Fruit fly (Drosophila melanogaster) whole organism, embryonic: ENCODE measurements around the gene CG13074.
A peak's percentile ranks its signal among the peaks of the same experiment; 100 is the strongest.

Source experiments
- Asciz ChIP-seq: fragments of 200-800 bp; sonication (Bioruptor generic); optimal IDR thresholded peaks from 2 replicates; lab custom pipeline; 2017; ENCODE audit warnings: missing biosample characterization, mild to moderate bottlenecking, missing genetic modification characterization, missing genetic modification reagents
- CG18011 ChIP-seq: fragments of 200-800 bp; sonication (Bioruptor generic); optimal IDR thresholded peaks from 2 replicates; lab custom pipeline; 2017; ENCODE audit warnings: missing biosample characterization, missing genetic modification characterization, mild to moderate bottlenecking, moderate library complexity, missing genotype
- CG2678 ChIP-seq: fragments of 200-800 bp; sonication (Bioruptor generic); optimal IDR thresholded peaks from 3 replicates; lab custom pipeline; 2019; ENCODE audit warnings: missing biosample characterization, mild to moderate bottlenecking, missing genetic modification characterization, moderate library complexity
- CG31441 ChIP-seq: fragments of 200-800 bp; sonication (Bioruptor generic); IDR thresholded peaks from 2 replicates; pipeline ENCODE4 v1.3.6; 2022; ENCODE audit warnings: missing biosample characterization, missing genetic modification characterization
- CG3163 ChIP-seq: fragments of 200-800 bp; sonication (Bioruptor generic); optimal IDR thresholded peaks from 3 replicates; lab custom pipeline; 2016; ENCODE audit warnings: missing biosample characterization, missing genetic modification characterization
- CG4617 ChIP-seq: fragments of 200-800 bp; sonication (Bioruptor generic); optimal IDR thresholded peaks from 3 replicates; lab custom pipeline; 2016; ENCODE audit warnings: missing biosample characterization, missing genetic modification characterization, borderline replicate concordance
- CG6654 ChIP-seq: fragments of 200-800 bp; sonication (Bioruptor generic); optimal IDR thresholded peaks from 2 replicates; lab custom pipeline; 2017; ENCODE audit warnings: missing biosample characterization, mild to moderate bottlenecking, missing genetic modification characterization
- CG8388 ChIP-seq: fragments of 200-800 bp; sonication (Bioruptor generic); optimal IDR thresholded peaks from 2 replicates; lab custom pipeline; 2019; ENCODE audit warnings: missing biosample characterization, mild to moderate bottlenecking, missing genetic modification characterization, moderate library complexity
- CG8924 ChIP-seq: fragments of 200-800 bp; optimal IDR thresholded peaks from 3 replicates; lab custom pipeline; 2019; ENCODE audit warnings: missing biosample characterization, mild to moderate bottlenecking, missing genetic modification characterization, moderate library complexity
- CG9437 ChIP-seq: fragments of 200-800 bp; sonication (Bioruptor generic); optimal IDR thresholded peaks from 2 replicates; lab custom pipeline; 2018; ENCODE audit warnings: missing biosample characterization, mild to moderate bottlenecking, missing genetic modification characterization
- Dad ChIP-seq: fragments of 200-800 bp; sonication (Bioruptor generic); optimal IDR thresholded peaks from 3 replicates; lab custom pipeline; 2016; ENCODE audit warnings: missing biosample characterization, missing genetic modification characterization
- Dbx ChIP-seq: fragments of 200-800 bp; sonication (Bioruptor generic); IDR thresholded peaks from 3 replicates; pipeline ENCODE4 v1.3.6; 2022; ENCODE audit warnings: missing biosample characterization, missing genetic modification characterization
- Dll ChIP-seq: fragments of 200-800 bp; sonication (Bioruptor generic); IDR thresholded peaks from 4 replicates; pipeline ENCODE4 v1.3.6; 2022; ENCODE audit warnings: missing biosample characterization, missing genetic modification characterization; ENCODE audit not compliant: partially characterized antibody
- ERR ChIP-seq: fragments of 200-800 bp; sonication (Bioruptor generic); optimal IDR thresholded peaks from 2 replicates; lab custom pipeline; 2016; ENCODE audit warnings: missing biosample characterization, missing genetic modification characterization
- HLH3B ChIP-seq: fragments of 200-800 bp; sonication (Bioruptor generic); IDR thresholded peaks from 2 replicates; pipeline ENCODE4 v1.3.6; 2022; ENCODE audit warnings: missing biosample characterization, missing genetic modification characterization
- Hey ChIP-seq: fragments of 200-800 bp; sonication (Bioruptor generic); optimal IDR thresholded peaks from 3 replicates; lab custom pipeline; 2018; ENCODE audit warnings: missing biosample characterization, mild to moderate bottlenecking, missing genetic modification characterization
- Hr3 ChIP-seq: fragments of 200-800 bp; sonication (Bioruptor generic); optimal IDR thresholded peaks from 3 replicates; lab custom pipeline; 2016; ENCODE audit warnings: missing biosample characterization, missing genetic modification characterization
- Hr39 ChIP-seq: fragments of >200 bp; optimal IDR thresholded peaks from 2 replicates; lab custom pipeline; 2017
- Hr78 ChIP-seq, 2 experiments: fragments of 200-800 bp in 1 of 2; fragments of >200 bp in 1 of 2; sonication (Bioruptor generic) in 1 of 2; optimal IDR thresholded peaks; 2 replicates each; lab custom pipeline; 2017 to 2019; ENCODE audit warnings: missing biosample characterization in 2 of 2, missing genetic modification characterization in 2 of 2, mild to moderate bottlenecking in 1 of 2, moderate library complexity in 1 of 2
- Kr ChIP-seq: fragments of 200-800 bp; sonication (Bioruptor generic); optimal IDR thresholded peaks from 2 replicates; lab custom pipeline; 2017; ENCODE audit warnings: missing biosample characterization, mild to moderate bottlenecking, missing genetic modification characterization
- MESR4 ChIP-seq: fragments of 200-800 bp; sonication (Bioruptor generic); optimal IDR thresholded peaks from 2 replicates; lab custom pipeline; 2018; ENCODE audit warnings: missing biosample characterization, mild to moderate bottlenecking, missing genetic modification characterization, moderate library complexity
- MTF-1 ChIP-seq: fragments of 200-800 bp; sonication (Bioruptor generic); optimal IDR thresholded peaks from 2 replicates; lab custom pipeline; 2018; ENCODE audit warnings: missing biosample characterization, mild to moderate bottlenecking, missing genetic modification characterization, borderline replicate concordance
- Meics ChIP-seq: fragments of 200-800 bp; sonication (Bioruptor generic); optimal IDR thresholded peaks from 2 replicates; lab custom pipeline; 2017; ENCODE audit warnings: missing biosample characterization, mild to moderate bottlenecking, missing genetic modification characterization
- Pdp1 ChIP-seq, 2 experiments: fragments of 200-800 bp; sonication (Bioruptor generic); optimal IDR thresholded peaks; 3 replicates each; lab custom pipeline; 2016; ENCODE audit warnings: missing biosample characterization in 2 of 2, missing genetic modification characterization in 2 of 2, mild to moderate bottlenecking in 1 of 2, moderate library complexity in 1 of 2
- Ravus ChIP-seq: fragments of 200-800 bp; sonication (Bioruptor generic); IDR thresholded peaks from 2 replicates; pipeline ENCODE4 v1.3.6; 2022; ENCODE audit warnings: missing biosample characterization, missing genetic modification characterization
- Scr ChIP-seq: fragments of 200-800 bp; sonication (Bioruptor generic); IDR thresholded peaks from 2 replicates; pipeline ENCODE4 v1.3.6; 2022; ENCODE audit warnings: missing biosample characterization, missing genetic modification characterization; ENCODE audit not compliant: partially characterized antibody
- TFAM ChIP-seq: fragments of 200-800 bp; sonication (Bioruptor generic); optimal IDR thresholded peaks from 2 replicates; lab custom pipeline; 2017; ENCODE audit warnings: missing biosample characterization, missing genetic modification characterization, inconsistent platforms
- ac ChIP-seq: fragments of 200-800 bp; sonication (Bioruptor generic); optimal IDR thresholded peaks from 3 replicates; lab custom pipeline; 2017; ENCODE audit warnings: missing biosample characterization, mild to moderate bottlenecking, missing genetic modification characterization
- bbx ChIP-seq: fragments of 200-800 bp; sonication (Bioruptor generic); IDR thresholded peaks from 2 replicates; pipeline ENCODE4 v1.3.6; 2022; ENCODE audit warnings: missing biosample characterization, missing genetic modification characterization; ENCODE audit not compliant: partially characterized antibody
- bowl ChIP-seq: fragments of 200-800 bp; sonication (Bioruptor generic); IDR thresholded peaks from 2 replicates; pipeline ENCODE4 v1.3.6; 2022; ENCODE audit warnings: missing biosample characterization, missing genetic modification characterization
- cato ChIP-seq: fragments of 200-800 bp; sonication (Bioruptor generic); optimal IDR thresholded peaks from 2 replicates; lab custom pipeline; 2016; ENCODE audit warnings: missing biosample characterization, missing genetic modification characterization, borderline replicate concordance
- crc ChIP-seq: fragments of 200-800 bp; sonication (Bioruptor generic); optimal IDR thresholded peaks from 2 replicates; lab custom pipeline; 2016; ENCODE audit warnings: missing biosample characterization, missing genetic modification characterization
- crp ChIP-seq, 2 experiments: fragments of 200-800 bp; sonication (Bioruptor generic); optimal IDR thresholded peaks; 2 replicates in 1 of 2; 3 replicates in 1 of 2; lab custom pipeline; 2017; ENCODE audit warnings: missing biosample characterization in 2 of 2, missing genetic modification characterization in 2 of 2, mild to moderate bottlenecking in 1 of 2, moderate library complexity in 1 of 2
- hb ChIP-seq: fragments of 200-800 bp; sonication (Bioruptor generic); IDR thresholded peaks from 3 replicates; pipeline ENCODE4 v1.3.6; 2022; ENCODE audit warnings: missing biosample characterization, missing genetic modification characterization; ENCODE audit not compliant: partially characterized antibody
- hth ChIP-seq: fragments of >200 bp; optimal IDR thresholded peaks from 2 replicates; lab custom pipeline; 2017; ENCODE audit warnings: inconsistent platforms
- klu ChIP-seq: fragments of 200-800 bp; sonication (Bioruptor generic); IDR thresholded peaks from 2 replicates; pipeline ENCODE4 v1.3.6; 2022; ENCODE audit warnings: missing biosample characterization, missing genetic modification characterization
- lola ChIP-seq, 3 experiments: fragments of >200 bp in 2 of 3; fragments of 200-800 bp in 1 of 3; sonication (Bioruptor generic) in 1 of 3; optimal IDR thresholded peaks; 2 replicates each; lab custom pipeline; 2017 to 2019; ENCODE audit warnings: missing biosample characterization in 3 of 3, missing genetic modification characterization in 3 of 3, mild to moderate bottlenecking in 1 of 3, moderate library complexity in 1 of 3
- prd ChIP-seq, 3 experiments: fragments of >200 bp in 2 of 3; fragments of 200-800 bp in 1 of 3; sonication (Bioruptor generic) in 1 of 3; optimal IDR thresholded peaks in 2 of 3; IDR thresholded peaks in 1 of 3; 2 replicates in 2 of 3; 3 replicates in 1 of 3; pipeline versions ENCODE4 v1.3.6 to Lab custom; 2017 to 2022; ENCODE audit warnings: missing biosample characterization in 1 of 3, missing genetic modification characterization in 1 of 3
- pzg ChIP-seq: fragments of 200-800 bp; sonication (Bioruptor generic); optimal IDR thresholded peaks from 3 replicates; lab custom pipeline; 2018; ENCODE audit warnings: missing biosample characterization, mild to moderate bottlenecking, missing genetic modification characterization, moderate library complexity
- row ChIP-seq: fragments of 200-800 bp; sonication (Bioruptor generic); IDR thresholded peaks from 3 replicates; pipeline ENCODE4 v1.3.6; 2022; ENCODE audit warnings: missing biosample characterization, missing genetic modification characterization
- sc ChIP-seq, 3 experiments: fragments of >200 bp in 2 of 3; fragments of 200-800 bp in 1 of 3; sonication (Bioruptor generic) in 1 of 3; optimal IDR thresholded peaks; 2 replicates in 2 of 3; 3 replicates in 1 of 3; lab custom pipeline; 2017; ENCODE audit warnings: mild to moderate bottlenecking in 1 of 3, missing biosample characterization in 1 of 3, missing genetic modification characterization in 1 of 3, missing genetic modification reagents in 1 of 3
- scrt ChIP-seq: fragments of 200-800 bp; sonication (Bioruptor generic); optimal IDR thresholded peaks from 2 replicates; lab custom pipeline; 2018; ENCODE audit warnings: missing biosample characterization, mild to moderate bottlenecking, missing genetic modification characterization, moderate library complexity
- sisA ChIP-seq: fragments of 200-800 bp; sonication (Bioruptor generic); IDR thresholded peaks from 2 replicates; pipeline ENCODE4 v1.3.6; 2022; ENCODE audit warnings: missing biosample characterization, missing genetic modification characterization
- stwl ChIP-seq: fragments of 200-800 bp; sonication (Bioruptor generic); optimal IDR thresholded peaks from 3 replicates; lab custom pipeline; 2018; ENCODE audit warnings: missing biosample characterization, mild to moderate bottlenecking, missing genetic modification characterization, moderate library complexity
- tgo ChIP-seq: fragments of 200-800 bp; sonication (Bioruptor generic); IDR thresholded peaks from 3 replicates; pipeline ENCODE4 v1.3.6; 2022; ENCODE audit warnings: missing biosample characterization, missing genetic modification characterization
- wek ChIP-seq: fragments of 200-800 bp; sonication (Bioruptor generic); optimal IDR thresholded peaks from 3 replicates; lab custom pipeline; 2018; ENCODE audit warnings: missing biosample characterization, mild to moderate bottlenecking, missing genetic modification characterization, moderate library complexity

The CG13074 gene

DNA sequence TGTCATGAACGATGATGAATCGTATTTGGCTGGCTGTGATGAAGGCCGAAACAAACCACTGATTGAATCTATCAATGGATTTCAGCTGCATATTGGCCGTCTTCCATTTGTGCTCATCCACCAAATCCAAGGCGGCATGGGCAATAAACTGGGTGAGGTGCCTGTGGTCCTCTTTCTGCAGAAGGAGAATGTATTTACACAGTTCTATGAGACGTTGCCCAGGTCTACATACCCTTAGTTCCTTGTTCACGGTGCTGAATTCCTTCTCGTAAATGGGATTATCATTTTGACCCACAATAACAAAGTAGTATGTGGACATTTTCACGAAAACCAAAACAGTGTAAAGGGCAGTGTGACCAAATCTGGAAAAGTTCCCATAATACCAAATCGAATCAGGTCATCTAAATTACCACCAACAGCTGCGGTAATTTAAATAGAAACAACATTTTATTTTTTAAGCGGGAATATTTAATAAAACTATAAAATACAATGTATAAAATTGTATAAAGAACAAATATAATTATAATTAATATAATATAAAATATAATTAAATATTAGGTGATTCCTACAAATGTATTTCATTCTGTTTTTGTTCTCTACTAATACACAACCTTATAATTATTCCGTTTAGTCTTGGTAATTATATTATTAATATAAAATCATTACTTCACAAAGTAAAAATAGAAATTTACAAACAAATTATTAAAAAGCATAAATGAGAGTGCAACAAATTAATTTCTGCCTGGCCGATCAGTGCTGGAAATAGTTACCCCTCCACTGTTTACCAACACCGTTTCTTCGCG lies 34.2 kb upstream of the CG13074 start, which contains the start of the genes Trs20 and elg1 (continued):
- TF ChIP-seq wek (GFP tag; lab: Kevin White, UChicago) = no peak
- no peak for TF ChIP-seq MTF-1 (GFP tag; lab: Kevin White, UChicago)
- TF ChIP-seq ERR (GFP tag; lab: Kevin White, UChicago) = no peak
- peak; percentile 62 for TF ChIP-seq CG9437 (GFP tag; lab: Kevin White, UChicago)
- peak; percentile 81 for TF ChIP-seq Hr3
- peak; percentile 35; the same call in 1 of the 3 replicates for TF ChIP-seq tgo (GFP tag; lab: Robert Waterston, UW)
- TF ChIP-seq row (GFP tag; lab: Robert Waterston, UW) = peak; percentile 75
- TF ChIP-seq stwl (tag; lab: Kevin White, UChicago) = peak; percentile 46
- TF ChIP-seq Hey (tag; lab: Kevin White, UChicago) = no peak
- TF ChIP-seq CG31441 (GFP tag; lab: Robert Waterston, UW) = peak; percentile 84
- peak; percentile 46 for TF ChIP-seq pzg (GFP tag; lab: Kevin White, UChicago)
- peak; percentile 78 for TF ChIP-seq CG2678 (tag; lab: Kevin White, UChicago)
- peak; percentile 75 for TF ChIP-seq MESR4 (GFP tag; lab: Kevin White, UChicago)
- peak; percentile 15 for TF ChIP-seq cato
- TF ChIP-seq CG4617 (GFP tag; lab: Kevin White, UChicago) = no peak
- TF ChIP-seq CG6654 (GFP tag; lab: Kevin White, UChicago) = no peak
- peak; percentile 61 for TF ChIP-seq Meics (GFP tag; lab: Kevin White, UChicago)
- TF ChIP-seq Dad (GFP tag; lab: Kevin White, UChicago) = no peak
- no peak for TF ChIP-seq CG3163 (GFP tag; lab: Kevin White, UChicago)
- no peak for TF ChIP-seq crc (GFP tag; lab: Kevin White, UChicago)
- peak; percentile 84 for TF ChIP-seq CG8924 (tag; lab: Kevin White, UChicago)
- TF ChIP-seq hth = no peak
- TF ChIP-seq Pdp1 (GFP tag; optimal IDR thresholded peaks at IDR 0.05; lab: Kevin White, UChicago) = peak in 1 of 2 experiments; percentile 5
- TF ChIP-seq scrt (GFP tag; lab: Kevin White, UChicago) = no peak
- TF ChIP-seq crp (GFP tag; optimal IDR thresholded peaks at IDR 0.05; lab: Kevin White, UChicago) = no peak
- peak in 1 of 2 experiments; percentile 44 for TF ChIP-seq Hr78 (GFP tag; optimal IDR thresholded peaks at IDR 0.05; lab: Kevin White, UChicago)
- no peak; the same call in 1 of the 2 replicates for TF ChIP-seq sisA (GFP tag; lab: Robert Waterston, UW)
- TF ChIP-seq bbx (GFP tag; lab: Robert Waterston, UW) = 0 out of 2 replicates have a peak, but pooled peaks have one; percentile 11
- TF ChIP-seq TFAM (GFP tag; lab: Kevin White, UChicago) = no peak
- TF ChIP-seq Dbx (GFP tag; lab: Robert Waterston, UW) = peak; percentile 63; the same call in 2 of the 3 replicates
- TF ChIP-seq prd (optimal IDR thresholded peaks at IDR 0.05; lab: Kevin White, UChicago) = no peak
- TF ChIP-seq prd (GFP tag; IDR thresholded peaks at IDR 0.05; lab: Robert Waterston, UW) = peak; percentile 45; the same call in 1 of the 3 replicates
- no peak for TF ChIP-seq bowl (GFP tag; lab: Robert Waterston, UW)
- no peak for TF ChIP-seq Asciz (GFP tag; lab: Kevin White, UChicago)
- no peak for TF ChIP-seq Scr (GFP tag; lab: Robert Waterston, UW)
- no peak for TF ChIP-seq Hr39
- TF ChIP-seq hb (GFP tag; lab: Robert Waterston, UW) = no peak
- TF ChIP-seq lola (GFP tag; optimal IDR thresholded peaks at IDR 0.05; lab: Kevin White, UChicago) = peak in 1 of 3 experiments; percentile 61
- TF ChIP-seq klu (GFP tag; lab: Robert Waterston, UW) = no peak
- TF ChIP-seq HLH3B (GFP tag; lab: Robert Waterston, UW) = peak; percentile 54; the same call in 1 of the 2 replicates
- no peak for TF ChIP-seq Ravus
- TF ChIP-seq Kr (GFP tag; lab: Kevin White, UChicago) = no peak
- TF ChIP-seq Dll (GFP tag; lab: Robert Waterston, UW) = no peak
- TF ChIP-seq CG8388 (GFP tag; lab: Kevin White, UChicago) = peak; percentile 70
- TF ChIP-seq sc (optimal IDR thresholded peaks at IDR 0.05; lab: Kevin White, UChicago) = no peak
- no peak for TF ChIP-seq sc (GFP tag; optimal IDR thresholded peaks at IDR 0.05; lab: Kevin White, UChicago)
- no peak for TF ChIP-seq ac
- no peak for TF ChIP-seq CG18011 (GFP tag; lab: Kevin White, UChicago)
